Fruit fly (Drosophila melanogaster): ENCODE measurements around the gene hth.

hth gene

DNA sequence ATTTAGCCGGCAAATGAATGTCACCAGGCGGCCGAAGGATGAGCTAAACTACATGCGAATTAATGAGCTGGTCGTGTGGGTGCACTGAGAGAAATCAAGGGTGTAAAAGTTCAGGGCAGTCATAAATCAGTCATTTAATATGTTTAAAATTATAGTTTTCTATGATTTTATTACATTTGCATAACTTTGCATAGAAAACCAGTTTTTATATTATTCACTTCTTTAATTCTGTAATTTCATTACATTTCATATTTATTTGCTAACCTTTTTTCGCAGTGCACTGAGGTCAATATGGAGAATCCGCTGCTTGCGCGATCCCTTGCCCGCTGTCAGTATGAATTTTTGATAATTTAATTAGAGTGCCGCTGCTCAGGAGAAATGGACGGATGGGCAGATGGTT is 1.9 kb upstream of the hth start (continued):
- TF ChIP-seq lola (GFP tag; optimal IDR thresholded peaks at IDR 0.05) (peak in 1 of 3 experiments; percentile 64), zen2 (GFP tag; IDR thresholded peaks at IDR 0.05; ENCODE audit: partially characterized antibody) (no peak), Lim3 (GFP tag; IDR thresholded peaks at IDR 0.05) (no peak), CG11093 (GFP tag; IDR thresholded peaks at IDR 0.05) (no peak), pfk (GFP tag; optimal IDR thresholded peaks at IDR 0.05) (no peak), GATAe (GFP tag; conservative IDR thresholded peaks at IDR 0.05) (no peak), az2 (GFP tag; optimal IDR thresholded peaks at IDR 0.05) (peak; percentile 50), PHDP (tag; optimal IDR thresholded peaks at IDR 0.05) (peak; percentile 5), Hand (GFP tag; optimal IDR thresholded peaks at IDR 0.05) (no peak), CG1832 (GFP tag; optimal IDR thresholded peaks at IDR 0.05) (no peak), NC2α (GFP tag; optimal IDR thresholded peaks at IDR 0.05) (no peak), hth (optimal IDR thresholded peaks at IDR 0.05) (no peak), so (GFP tag; IDR thresholded peaks at IDR 0.05) (no peak), Stat92E (GFP tag; optimal IDR thresholded peaks at IDR 0.05) (no peak), gem (tag; optimal IDR thresholded peaks at IDR 0.05) (peak; percentile 74), dpn (GFP tag; optimal IDR thresholded peaks at IDR 0.05) (peak; percentile 32 to 35), ems (GFP tag; optimal IDR thresholded peaks at IDR 0.05) (no peak), CG18262 (tag; optimal IDR thresholded peaks at IDR 0.05) (peak; percentile 72), CG12104 (GFP tag; optimal IDR thresholded peaks at IDR 0.05) (no peak), exex (tag; optimal IDR thresholded peaks at IDR 0.05) (no peak), CG7987 (GFP tag; optimal IDR thresholded peaks at IDR 0.05) (no peak), Dbx (GFP tag; IDR thresholded peaks at IDR 0.05) (no peak), crc (GFP tag; optimal IDR thresholded peaks at IDR 0.05) (no peak), caup (GFP tag; optimal IDR thresholded peaks at IDR 0.05; ENCODE audit: severe bottlenecking) (no peak), C15 (GFP tag; IDR thresholded peaks at IDR 0.05) (no peak), chn (GFP tag; optimal IDR thresholded peaks at IDR 0.05) (peak; percentile 17), CG11247 (GFP tag; IDR thresholded peaks at IDR 0.05) (no peak), CG8359 (GFP tag; optimal IDR thresholded peaks at IDR 0.05; ENCODE audit: borderline replicate concordance) (no peak), MESR4 (GFP tag; optimal IDR thresholded peaks at IDR 0.05) (no peak), CG17385 (GFP tag; optimal IDR thresholded peaks at IDR 0.05) (peak; percentile 7), eyg (GFP tag; optimal IDR thresholded peaks at IDR 0.05) (no peak), dan (GFP tag; IDR thresholded peaks at IDR 0.05) (no peak), H2.0 (GFP tag; IDR thresholded peaks at IDR 0.05) (no peak), Mad (GFP tag; optimal IDR thresholded peaks at IDR 0.05) (peak; percentile 12), CG17802 (tag; optimal IDR thresholded peaks at IDR 0.05) (no peak), sqz (GFP tag; optimal IDR thresholded peaks at IDR 0.05) (no peak), Dll (GFP tag; IDR thresholded peaks at IDR 0.05; ENCODE audit: partially characterized antibody) (no peak), CG14667 (GFP tag; IDR thresholded peaks at IDR 0.05) (no peak), CG11398 (GFP tag; optimal IDR thresholded peaks at IDR 0.05) (no peak), Oli (tag; optimal IDR thresholded peaks at IDR 0.05) (peak; percentile 49), nerfin-1 (tag; optimal IDR thresholded peaks at IDR 0.05) (no peak), bowl (GFP tag; IDR thresholded peaks at IDR 0.05) (no peak), lab (GFP tag; optimal IDR thresholded peaks at IDR 0.05) (peak; percentile 40), CG12769 (tag; optimal IDR thresholded peaks at IDR 0.05) (no peak), dati (GFP tag; IDR thresholded peaks at IDR 0.05) (no peak), inv (GFP tag; IDR thresholded peaks at IDR 0.05; ENCODE audit: partially characterized antibody) (no peak), trh (GFP tag; optimal IDR thresholded peaks at IDR 0.05) (peak; percentile 4), TFAM (GFP tag; optimal IDR thresholded peaks at IDR 0.05) (no peak), Ets97D (GFP tag; optimal IDR thresholded peaks at IDR 0.05) (no peak), al (GFP tag; IDR thresholded peaks at IDR 0.05) (no peak), CG6813 (GFP tag; optimal IDR thresholded peaks at IDR 0.05) (no peak)

Data from whole organism, embryonic.